Worm (Caenorhabditis elegans) whole organism, young adult: ENCODE results near the gene srw-55.

Experiments used
- C17E4.6 ChIP-seq: fragments of 200-800 bp; sonication (Bioruptor generic); IDR thresholded peaks from 2 replicates; pipeline ENCODE4 v1.3.6; 2022; ENCODE audit warnings: missing genetic modification reagents, missing genetic modification characterization, missing compliant biosample characterization
- ama-1 ChIP-seq, 3 experiments: fragments of 150-350 bp in 1 of 3; sonication (generic microtip) in 2 of 3; optimal IDR thresholded peaks; 2 replicates each; lab custom pipeline; 2014 to 2018; ENCODE audit warnings: missing biosample characterization in 2 of 3, missing genetic modification characterization in 2 of 3, missing genetic modification reagents in 2 of 3
- ceh-27 ChIP-seq: fragments of 200-800 bp; sonication (Bioruptor generic); optimal IDR thresholded peaks from 2 replicates; lab custom pipeline; 2018; ENCODE audit warnings: mild to moderate bottlenecking, missing genetic modification characterization, moderate library complexity, missing compliant biosample characterization
- ceh-58 ChIP-seq: fragments of 200-800 bp; sonication (Bioruptor generic); IDR thresholded peaks from 2 replicates; pipeline ENCODE4 v1.3.6; 2022; ENCODE audit warnings: missing genetic modification characterization, missing compliant biosample characterization
- dpl-1 ChIP-seq: fragments of 150-350 bp; optimal IDR thresholded peaks from 2 replicates; lab custom pipeline; 2014; ENCODE audit warnings: missing biosample characterization, missing genetic modification reagents, missing genetic modification characterization
- nfya-1 ChIP-seq: sonication (generic microtip); optimal IDR thresholded peaks from 2 replicates; lab custom pipeline; 2017; ENCODE audit warnings: antibody characterized with exemption, missing compliant biosample characterization, missing genetic modification characterization, borderline replicate concordance; ENCODE audit not compliant: insufficient read depth
- pha-4 ChIP-seq: fragments of 150-350 bp; sonication (generic microtip); optimal IDR thresholded peaks from 2 replicates; lab custom pipeline; 2014; ENCODE audit warnings: missing biosample characterization, missing genetic modification reagents, missing genetic modification characterization
- snpc-4 ChIP-seq, 5 experiments: fragments of 150-350 bp in 1 of 5; sonication (generic microtip) in 4 of 5; optimal IDR thresholded peaks; 2 replicates each; lab custom pipeline; 2014 to 2018; ENCODE audit warnings: missing genetic modification characterization in 5 of 5, missing biosample characterization in 3 of 5, antibody characterized with exemption in 2 of 5, mild to moderate bottlenecking in 2 of 5, missing compliant biosample characterization in 2 of 5, missing genotype in 2 of 5, moderate library complexity in 2 of 5, missing genetic modification reagents in 1 of 5
- tbx-9 ChIP-seq: sonication (generic microtip); optimal IDR thresholded peaks from 2 replicates; lab custom pipeline; 2016; ENCODE audit warnings: borderline replicate concordance, missing genetic modification characterization, inconsistent platforms, missing compliant biosample characterization
- ztf-26 ChIP-seq: sonication (generic microtip); optimal IDR thresholded peaks from 2 replicates; lab custom pipeline; 2017; ENCODE audit warnings: missing genetic modification characterization, missing compliant biosample characterization

- no peak for TF ChIP-seq pha-4 (tag; lab: Kevin White, UChicago)
- TF ChIP-seq ama-1 (optimal IDR thresholded peaks at IDR 0.05; lab: Kevin White, UChicago): no peak
- no peak for TF ChIP-seq ama-1 (GFP tag; optimal IDR thresholded peaks at IDR 0.05; lab: Kevin White, UChicago)
- TF ChIP-seq dpl-1 (GFP tag; lab: Kevin White, UChicago): no peak
- no peak for TF ChIP-seq C17E4.6 (GFP tag; lab: Robert Waterston, UW)
- no peak for TF ChIP-seq ztf-26
- no peak for TF ChIP-seq snpc-4 (GFP tag; optimal IDR thresholded peaks at IDR 0.05; lab: Kevin White, UChicago)
- no peak for TF ChIP-seq snpc-4 (tag; optimal IDR thresholded peaks at IDR 0.05; lab: Kevin White, UChicago)
- no peak for TF ChIP-seq ceh-58
- TF ChIP-seq nfya-1 (tag; lab: Kevin White, UChicago): no peak
- no peak for TF ChIP-seq ceh-27 (GFP tag; lab: Kevin White, UChicago)
- TF ChIP-seq tbx-9 (tag; lab: Kevin White, UChicago): no peak
Observed at ce11 chrV:15932390-15932789, 7.8 kb downstream of the srw-55 start, which contains the start of gene srw-26.
